Fruit fly (Drosophila melanogaster): ENCODE measurements around the gene CG5498.

Gene CG5498

DNA sequence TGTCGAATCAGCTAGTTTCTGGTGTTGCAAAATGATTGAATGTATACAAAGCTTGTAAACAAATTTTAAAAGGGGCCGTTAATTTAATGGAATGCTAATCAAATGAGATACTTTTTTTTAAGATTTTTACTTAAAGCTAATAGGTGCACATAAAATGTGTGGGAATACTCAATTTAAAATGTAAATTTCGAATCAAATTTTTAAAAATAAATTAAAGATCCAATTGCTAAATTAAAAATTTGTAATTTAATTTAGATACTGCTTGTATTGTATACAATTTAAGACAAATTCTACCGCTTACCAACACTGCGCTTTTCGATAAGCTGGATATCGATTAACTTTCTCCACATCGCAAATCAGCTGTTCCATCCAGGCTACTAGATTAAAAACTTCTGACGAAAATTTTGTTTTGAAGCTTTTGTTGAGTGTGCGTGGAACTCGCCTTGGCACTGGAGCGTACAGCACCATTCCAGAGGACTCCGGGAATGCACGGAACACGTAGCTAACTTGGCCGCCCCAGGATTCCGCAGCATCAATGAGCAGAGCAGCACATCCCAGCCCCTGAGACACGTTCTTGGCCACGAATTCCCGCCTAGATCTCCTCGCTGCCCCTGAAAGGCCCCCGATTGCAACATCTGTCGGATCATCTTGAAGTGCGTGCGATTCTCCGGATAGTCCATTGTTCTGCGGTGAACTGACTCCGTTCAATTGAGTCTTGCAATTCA, at the start of gene CG5498, which contains the start of gene fbl:
TSS of gene CG5498 (minus strand) at position 24 of the 725 bp plus-strand sequence.
TSS of gene fbl (plus strand) at position 344 of the 725 bp plus-strand sequence.
- TF ChIP-seq noc (tag; optimal IDR thresholded peaks at IDR 0.05) = peak; percentile 81

DNA sequence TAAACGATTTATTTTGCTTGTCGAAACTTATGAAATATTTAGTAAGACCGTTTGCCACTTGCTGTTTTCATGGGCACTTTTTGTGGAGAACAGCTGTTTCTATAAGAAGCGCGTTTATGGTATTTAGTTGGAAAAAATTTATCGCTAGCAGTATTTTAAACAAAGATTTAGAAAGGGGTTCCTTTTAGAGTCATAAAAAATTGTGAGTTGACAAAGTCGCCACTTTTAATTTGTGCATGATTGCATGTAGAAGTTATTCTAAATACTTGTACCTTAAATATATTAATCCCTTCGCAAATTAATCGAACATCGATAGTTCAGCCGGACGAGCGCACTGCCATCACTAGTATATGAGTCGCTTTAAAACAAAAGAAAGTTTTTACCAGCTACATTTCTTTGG, 48.4 kb upstream of the CG5498 start, which contains the start of the genes Las and Psn:
TSS of gene Las (minus strand) at position 65 of the 400 bp plus-strand sequence.
TSS of gene Psn (plus strand) at position 172 of the 400 bp plus-strand sequence.
- no peak for TF ChIP-seq noc (tag; optimal IDR thresholded peaks at IDR 0.05)

- TF ChIP-seq noc (tag; optimal IDR thresholded peaks at IDR 0.05) = no peak
These were observed 47.7 kb upstream of the CG5498 start for dm6 chr3L:20431619-20432018.

DNA sequence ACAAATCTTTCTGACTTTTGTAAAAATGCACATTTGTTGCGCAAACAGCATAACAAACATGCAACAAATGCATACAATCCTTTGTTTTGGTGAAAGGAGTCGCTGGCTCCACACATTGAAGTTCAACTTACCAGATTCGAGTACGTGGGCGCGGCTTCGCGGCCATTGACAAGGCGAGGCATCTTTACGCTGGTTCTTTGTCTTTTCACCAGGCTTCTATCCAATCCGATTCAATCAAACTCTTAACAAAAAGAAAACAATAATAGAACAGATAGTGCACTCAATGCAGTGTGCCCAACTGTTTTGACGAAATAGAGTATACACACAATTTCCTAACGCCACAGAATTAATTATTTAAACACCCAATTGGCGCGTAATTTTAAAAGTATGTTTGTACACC, 46.3 kb upstream of the CG5498 start, which contains the start of gene CG5262:
TSS of gene CG5262 (minus strand) at position 294 of the 400 bp plus-strand sequence.
- TF ChIP-seq noc (tag; optimal IDR thresholded peaks at IDR 0.05) = no peak

DNA sequence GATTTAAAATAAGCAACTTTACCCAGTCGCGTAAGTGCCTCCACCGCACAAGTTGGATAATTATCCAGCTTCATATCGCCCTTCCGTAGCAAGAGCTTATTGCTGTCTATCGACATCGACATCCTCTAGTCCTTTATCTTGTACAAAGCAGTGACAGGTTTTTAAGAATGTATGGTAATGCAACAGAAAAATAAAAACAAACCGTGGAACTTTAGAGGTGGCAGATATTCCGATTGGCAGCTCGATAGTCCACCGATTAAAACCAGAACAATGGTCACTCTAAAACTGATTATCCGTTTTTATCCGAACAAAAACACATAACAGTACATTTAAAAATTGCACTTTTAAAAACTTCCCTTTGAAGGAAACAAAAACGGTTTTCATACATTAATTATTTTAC, 43.5 kb upstream of the CG5498 start, which contains the start of gene CG5274:
TSS of gene CG5274 (minus strand) at position 218 of the 400 bp plus-strand sequence.
- no peak for TF ChIP-seq noc (tag; optimal IDR thresholded peaks at IDR 0.05)

- TF ChIP-seq noc (tag; optimal IDR thresholded peaks at IDR 0.05) = no peak
These were observed 42.0 kb upstream of the CG5498 start, which contains the start of gene CG5282 for dm6 chr3L:20425888-20426287. CG5282 (minus strand) TSS chr3L:20426071.

DNA sequence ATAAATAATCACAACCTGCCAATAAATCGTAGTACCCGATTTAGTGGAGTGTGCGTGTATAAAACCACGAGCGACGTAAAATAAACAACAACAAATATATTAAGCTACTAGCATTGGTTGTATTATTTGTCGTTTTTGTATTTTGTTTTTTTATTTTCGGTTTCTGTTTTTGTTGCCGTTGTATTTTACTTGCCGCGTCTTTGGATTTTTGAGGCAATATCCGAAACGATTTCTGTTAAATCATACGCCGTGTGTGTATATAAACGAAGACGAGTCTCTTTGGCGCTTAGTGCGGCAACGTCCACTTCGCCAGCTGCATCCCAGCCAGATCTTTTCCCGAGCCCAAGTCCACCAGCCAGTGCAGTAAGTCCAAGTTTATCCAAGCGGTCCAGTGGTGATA, 29.4 kb upstream of the CG5498 start, which contains the start of gene zye:
TSS of gene zye (plus strand) at position 301 of the 400 bp plus-strand sequence.
- no peak for TF ChIP-seq noc (tag; optimal IDR thresholded peaks at IDR 0.05)

- TF ChIP-seq noc (tag; optimal IDR thresholded peaks at IDR 0.05) = no peak
These were observed 26.9 kb upstream of the CG5498 start for dm6 chr3L:20410780-20411179.

DNA sequence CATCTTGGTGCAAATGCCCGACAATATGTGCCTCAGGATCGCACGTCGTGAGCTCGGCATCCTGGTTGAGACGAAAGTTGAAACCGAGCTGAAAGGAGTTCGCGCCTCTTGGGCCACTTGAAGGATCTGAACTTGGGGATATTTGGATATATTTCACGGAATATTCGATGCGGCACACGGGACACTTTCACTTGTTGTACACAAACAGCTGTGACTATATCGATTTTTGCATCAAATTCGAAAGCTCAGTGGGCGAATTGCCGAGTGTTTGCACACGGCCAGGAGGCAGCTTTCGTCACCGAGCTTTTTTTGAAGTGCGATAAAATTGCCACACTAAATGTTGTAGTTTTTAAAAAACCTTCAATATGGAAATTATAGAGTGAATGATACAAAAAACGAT, 26.4 kb upstream of the CG5498 start, which contains the start of gene CG13248:
TSS of gene CG13248 (minus strand) at position 222 of the 400 bp plus-strand sequence.
- no peak for TF ChIP-seq noc (tag; optimal IDR thresholded peaks at IDR 0.05)

dm6 chr3L:20405971-20406948, 22.4 kb upstream of the CG5498 start:
- no peak for TF ChIP-seq noc (tag; optimal IDR thresholded peaks at IDR 0.05)

- no peak for TF ChIP-seq noc (tag; optimal IDR thresholded peaks at IDR 0.05)
These were observed 21.5 kb upstream of the CG5498 start for dm6 chr3L:20405337-20405887.

DNA sequence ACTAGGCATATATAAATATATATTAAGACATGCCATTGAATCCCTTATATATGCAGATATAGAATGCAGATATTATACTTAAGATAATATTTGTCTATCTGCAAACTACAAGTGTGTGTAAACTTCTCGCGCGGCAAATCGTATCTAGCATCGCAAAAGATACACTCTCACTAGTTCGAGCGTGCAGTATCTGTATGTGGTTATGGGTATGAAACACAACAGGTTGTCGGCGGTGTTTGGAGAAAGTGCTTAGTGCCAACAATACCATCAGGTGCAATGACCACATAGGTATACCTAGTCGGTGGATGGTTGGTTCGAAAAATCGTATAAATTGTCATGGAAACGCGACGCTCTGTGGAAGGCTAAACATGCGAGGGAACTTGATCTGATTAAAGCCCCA, 20.6 kb upstream of the CG5498 start:
- no peak for TF ChIP-seq noc (tag; optimal IDR thresholded peaks at IDR 0.05)

- no peak for TF ChIP-seq noc (tag; optimal IDR thresholded peaks at IDR 0.05)
These were observed 19.8 kb upstream of the CG5498 start for dm6 chr3L:20403493-20404379.

DNA sequence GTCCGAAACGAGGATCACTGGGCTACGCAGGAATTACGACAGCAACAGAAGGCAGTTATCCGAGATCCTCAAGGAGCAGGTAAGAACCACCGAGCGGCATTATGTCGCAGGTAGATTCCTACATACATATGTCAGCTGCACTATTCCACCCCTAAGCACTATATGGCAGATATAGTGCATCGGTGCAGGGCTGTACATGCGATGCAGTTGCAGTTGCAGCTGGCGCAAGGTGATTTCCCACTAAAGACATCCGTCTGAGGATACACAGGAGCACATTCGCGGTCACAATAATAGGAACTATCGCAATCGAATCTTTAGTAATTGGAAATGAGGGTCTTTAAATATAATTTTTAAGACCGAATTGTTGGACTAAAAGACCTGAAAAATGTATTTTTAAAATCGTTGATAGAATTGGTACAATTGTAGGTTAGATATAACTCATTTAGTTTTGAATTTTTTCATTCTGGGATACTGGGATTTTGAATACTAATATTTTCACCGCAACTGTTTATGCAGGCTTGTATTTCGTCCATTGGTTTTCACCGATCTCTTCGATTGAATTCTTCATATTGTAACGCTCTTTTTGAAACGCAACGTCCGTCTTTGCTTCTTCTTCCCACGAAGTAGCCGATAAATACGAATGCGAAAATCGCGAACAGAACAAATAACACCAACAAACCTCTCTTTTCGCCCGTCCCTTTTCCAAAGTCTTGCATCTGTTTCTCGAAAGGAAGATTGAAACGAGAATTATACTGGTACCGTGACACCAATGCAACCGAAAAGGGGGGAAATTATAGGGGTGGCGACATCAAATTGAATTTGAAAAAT, 19.0 kb upstream of the CG5498 start:
- no peak for TF ChIP-seq noc (tag; optimal IDR thresholded peaks at IDR 0.05)
